Worm (Caenorhabditis elegans): ENCODE measurements around the gene ZK1320.7.

DNA sequence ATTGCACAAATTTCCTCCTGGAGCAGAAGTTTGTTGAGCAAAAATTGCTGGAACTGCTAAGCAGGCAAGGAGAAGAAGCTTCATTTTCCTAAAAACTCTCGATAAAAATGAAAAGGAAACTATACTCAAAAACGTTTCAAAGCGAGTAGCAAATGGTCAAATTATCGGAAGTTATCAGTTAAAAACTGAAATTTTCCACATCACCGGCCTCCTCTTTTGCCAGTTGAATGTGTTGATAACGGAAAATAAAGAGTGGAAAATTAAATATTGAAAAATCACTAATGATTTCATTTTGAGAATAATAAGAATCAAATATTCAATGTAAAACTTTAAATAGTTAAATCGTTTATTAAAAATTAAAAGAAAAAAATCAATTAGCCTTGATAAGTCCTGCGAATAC lies 12.5 kb upstream of the ZK1320.7 start, which contains the start of gene ZK1320.2:
- TF ChIP-seq hlh-11 (tag; optimal IDR thresholded peaks at IDR 0.05) (no peak), lin-15B (tag; optimal IDR thresholded peaks at IDR 0.05) (no peak), fkh-10 (GFP tag; optimal IDR thresholded peaks at IDR 0.05) (no peak), Y5F2A.4 (GFP tag; optimal IDR thresholded peaks at IDR 0.05) (no peak), zag-1 (tag; optimal IDR thresholded peaks at IDR 0.05) (no peak), snpc-4 (tag; optimal IDR thresholded peaks at IDR 0.05) (no peak), ZK337.2 (GFP tag; IDR thresholded peaks at IDR 0.05) (no peak), madf-9 (GFP tag; conservative IDR thresholded peaks at IDR 0.05) (no peak), unc-39 (tag; optimal IDR thresholded peaks at IDR 0.05) (no peak), lsy-2 (tag; optimal IDR thresholded peaks at IDR 0.05) (no peak), hmg-1.1 (GFP tag; IDR thresholded peaks at IDR 0.05) (no peak), lin-13 (GFP tag; optimal IDR thresholded peaks at IDR 0.05) (no peak), egl-27 (tag; optimal IDR thresholded peaks at IDR 0.05) (no peak)

Data from whole organism, L4 larva.